Fruit fly (Drosophila melanogaster): ENCODE results near the gene Hex-A.

Hex-A gene

DNA sequence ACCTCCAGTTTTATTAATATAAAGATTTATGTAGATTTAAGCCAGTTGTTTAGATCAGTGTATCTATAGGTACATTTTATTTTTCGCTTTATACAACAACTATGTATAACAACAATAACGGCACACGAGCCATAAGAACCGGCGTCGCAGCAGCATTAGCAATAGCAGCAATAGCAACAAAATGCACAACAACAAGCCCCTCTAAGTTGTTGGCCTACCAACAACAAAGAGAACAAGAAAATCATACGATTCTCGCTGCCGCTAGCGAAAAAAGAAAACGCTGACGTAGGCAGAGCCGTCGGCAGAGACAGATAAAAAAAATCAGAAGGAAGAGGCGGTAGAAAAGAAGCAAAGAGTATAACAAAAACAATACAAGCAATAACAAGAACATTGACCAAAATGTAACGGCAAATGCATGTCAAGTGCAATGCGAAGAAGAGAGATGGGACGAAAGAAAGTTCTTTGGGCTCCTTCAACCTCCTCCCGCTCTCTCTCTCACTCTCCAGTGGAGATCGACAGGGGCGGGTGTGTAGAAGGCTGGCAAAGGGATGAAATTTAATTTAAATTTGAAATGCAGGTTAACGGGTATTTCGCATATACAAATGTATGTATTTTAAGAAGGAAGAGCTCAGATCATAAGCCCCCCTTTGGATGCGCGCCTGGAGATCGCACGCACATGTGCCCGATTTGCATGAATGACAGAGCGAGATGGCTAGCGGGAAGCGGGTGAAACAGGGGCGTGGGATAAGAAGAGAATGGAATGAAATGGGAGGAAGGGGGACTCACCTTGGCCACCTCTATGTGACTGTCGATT is 6.6 kb upstream of the Hex-A start (continued):
- TF ChIP-seq nom (GFP tag; optimal IDR thresholded peaks at IDR 0.05) (peak; percentile 96), danr (GFP tag; IDR thresholded peaks at IDR 0.05) (peak; percentile 97), CG3065 (GFP tag; optimal IDR thresholded peaks at IDR 0.05) (peak; percentile 97), Awh (GFP tag; IDR thresholded peaks at IDR 0.05) (peak; percentile 99), CG4854 (GFP tag; optimal IDR thresholded peaks at IDR 0.05) (peak; percentile 96), peb (GFP tag; IDR thresholded peaks at IDR 0.05) (peak; percentile 98), CG16863 (GFP tag; optimal IDR thresholded peaks at IDR 0.05) (peak; percentile 99), Hand (GFP tag; optimal IDR thresholded peaks at IDR 0.05) (peak; percentile 94), nerfin-2 (GFP tag; IDR thresholded peaks at IDR 0.05; ENCODE audit: partially characterized antibody) (no peak), CG4404 (GFP tag; IDR thresholded peaks at IDR 0.05) (peak; percentile 99), Fer3 (tag; optimal IDR thresholded peaks at IDR 0.05) (peak; percentile 97), CG8944 (GFP tag; optimal IDR thresholded peaks at IDR 0.05) (peak; percentile 98), sima (GFP tag; optimal IDR thresholded peaks at IDR 0.05) (peak; percentile 95), HLHmδ (GFP tag; optimal IDR thresholded peaks at IDR 0.05) (peak; percentile 25), en (GFP tag; optimal IDR thresholded peaks at IDR 0.05) (peak; percentile 94), p53 (GFP tag; optimal IDR thresholded peaks at IDR 0.05) (peak; percentile 95), CG8765 (GFP tag; IDR thresholded peaks at IDR 0.05) (peak; percentile 99), D19A (tag; optimal IDR thresholded peaks at IDR 0.05) (peak; percentile 95), CG17361 (GFP tag; IDR thresholded peaks at IDR 0.05) (peak; percentile 98), CG8478 (optimal IDR thresholded peaks at IDR 0.05) (no peak), CG10654 (GFP tag; optimal IDR thresholded peaks at IDR 0.05) (peak; percentile 98), exex (tag; optimal IDR thresholded peaks at IDR 0.05) (peak; percentile 65), Med (GFP tag) (peak; percentile 100), ewg (GFP tag; optimal IDR thresholded peaks at IDR 0.05) (peak; percentile 98), H2.0 (GFP tag; IDR thresholded peaks at IDR 0.05) (peak; percentile 98), CG16779 (GFP tag; IDR thresholded peaks at IDR 0.05) (peak; percentile 97), CG6765 (GFP tag; optimal IDR thresholded peaks at IDR 0.05) (peak; percentile 89), CG11695 (GFP tag; IDR thresholded peaks at IDR 0.05) (peak; percentile 96), Fer1 (GFP tag; optimal IDR thresholded peaks at IDR 0.05) (peak; percentile 94), CG17802 (tag; optimal IDR thresholded peaks at IDR 0.05) (peak; percentile 92), CG9932 (GFP tag; IDR thresholded peaks at IDR 0.05) (peak; percentile 99), Rx (GFP tag; IDR thresholded peaks at IDR 0.05) (peak; percentile 99), ftz-f1 (GFP tag; optimal IDR thresholded peaks at IDR 0.05) (peak; percentile 89), jing (GFP tag; optimal IDR thresholded peaks at IDR 0.05) (peak; percentile 97), sisA (GFP tag; IDR thresholded peaks at IDR 0.05) (peak; percentile 99), CG17912 (GFP tag; optimal IDR thresholded peaks at IDR 0.05) (peak; percentile 58), Chrac-16 (GFP tag; optimal IDR thresholded peaks at IDR 0.05) (peak; percentile 99), ken (GFP tag; IDR thresholded peaks at IDR 0.05) (peak; percentile 99), Bdp1 (GFP tag; optimal IDR thresholded peaks at IDR 0.05) (peak; percentile 93), CG3726 (GFP tag; IDR thresholded peaks at IDR 0.05) (peak; percentile 98), esg (GFP tag; conservative IDR thresholded peaks at IDR 0.05) (peak; percentile 97), bowl (GFP tag; IDR thresholded peaks at IDR 0.05) (peak; percentile 94), dpn (GFP tag; optimal IDR thresholded peaks at IDR 0.05) (peak; percentile 99), Ssrp (tag; optimal IDR thresholded peaks at IDR 0.05) (peak; percentile 99), sna (GFP tag; IDR thresholded peaks at IDR 0.05; ENCODE audit: partially characterized antibody) (no peak), pzg (GFP tag; optimal IDR thresholded peaks at IDR 0.05) (peak; percentile 26), aop (GFP tag; IDR thresholded peaks at IDR 0.05) (peak; percentile 98), CG18599 (GFP tag; optimal IDR thresholded peaks at IDR 0.05) (peak; percentile 98), CG12219 (GFP tag; optimal IDR thresholded peaks at IDR 0.05) (peak; percentile 97), CG1792 (GFP tag; optimal IDR thresholded peaks at IDR 0.05) (peak; percentile 97)

Data from whole organism, embryonic.